Fruit fly (Drosophila melanogaster): ENCODE measurements around the gene THADA.

DNA sequence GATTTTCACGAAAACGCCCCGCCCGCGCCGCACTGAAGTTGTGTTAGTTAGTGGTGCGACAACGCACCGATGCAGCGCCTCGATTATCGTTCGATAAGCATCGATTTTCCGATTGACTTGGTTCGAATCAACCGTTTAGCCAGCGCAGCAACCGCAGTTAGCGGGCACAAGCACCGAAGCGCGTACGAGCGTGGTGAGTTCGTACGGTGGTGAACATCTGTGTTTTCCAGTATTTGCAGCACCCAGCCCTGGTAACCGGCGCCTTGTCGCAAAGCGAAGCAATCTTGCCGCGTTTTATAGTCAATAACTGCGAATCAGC, 13.4 kb downstream of the THADA start, which contains the start of the genes pico and Nup205:
- TF ChIP-seq Mnt (GFP tag; optimal IDR thresholded peaks at IDR 0.05) (peak; percentile 61), Clk (GFP tag; optimal IDR thresholded peaks at IDR 0.05) (no peak), CG33017 (tag; optimal IDR thresholded peaks at IDR 0.05) (no peak), CG11617 (GFP tag; optimal IDR thresholded peaks at IDR 0.05) (no peak), cic (GFP tag; optimal IDR thresholded peaks at IDR 0.05) (peak; percentile 49), CG5204 (GFP tag; optimal IDR thresholded peaks at IDR 0.05) (no peak), ovo (GFP tag; optimal IDR thresholded peaks at IDR 0.05) (no peak), bab1 (GFP tag; optimal IDR thresholded peaks at IDR 0.05) (peak; percentile 76), Crg-1 (GFP tag; optimal IDR thresholded peaks at IDR 0.05) (no peak), Hr96 (GFP tag; optimal IDR thresholded peaks at IDR 0.05) (no peak), CG1620 (GFP tag; optimal IDR thresholded peaks at IDR 0.05) (peak; percentile 44), tj (GFP tag; optimal IDR thresholded peaks at IDR 0.05) (peak; percentile 66)

All from whole organism, adult.